Worm (Caenorhabditis elegans) whole organism, dauer: ENCODE data around the gene F54D12.9.

Experiments
- unc-62 ChIP-seq: sonication (generic microtip); optimal IDR thresholded peaks from 2 replicates; lab custom pipeline; 2017; ENCODE audit warnings: missing biosample characterization, missing genetic modification reagents, missing genetic modification characterization

The F54D12.9 gene

ce11 chrII:1381618-1382017 lies at the start of gene F54D12.9:
F54D12.9 (minus strand) TSS chrII:1381718.
- TF ChIP-seq unc-62 = no peak

DNA sequence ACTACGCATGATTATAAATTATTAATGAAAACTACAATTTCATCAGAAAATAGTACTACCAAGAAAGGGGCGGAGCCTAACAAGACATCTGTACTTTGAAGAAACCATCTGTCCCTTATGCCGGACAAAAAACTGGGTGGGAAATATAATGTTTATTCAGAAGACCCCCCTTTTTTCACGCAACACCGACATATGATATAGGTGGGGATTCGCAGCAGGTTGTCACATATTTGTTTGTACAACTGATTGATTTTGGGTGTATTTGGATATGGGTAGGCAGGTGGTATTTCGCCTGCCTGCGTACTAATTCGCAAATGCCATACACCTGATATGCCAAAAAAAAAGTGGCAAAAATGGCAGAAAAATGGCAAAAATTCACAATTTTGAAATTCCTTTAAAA lies 42.1 kb upstream of the F54D12.9 start, which contains the start of gene Y51H7C.10:
Gene Y51H7C.10, minus strand, starts transcription at position 101 of the 400 bp plus-strand sequence.
- no peak for TF ChIP-seq unc-62

ce11 chrII:1420806-1421463 lies 39.4 kb upstream of the F54D12.9 start:
- no peak for TF ChIP-seq unc-62

DNA sequence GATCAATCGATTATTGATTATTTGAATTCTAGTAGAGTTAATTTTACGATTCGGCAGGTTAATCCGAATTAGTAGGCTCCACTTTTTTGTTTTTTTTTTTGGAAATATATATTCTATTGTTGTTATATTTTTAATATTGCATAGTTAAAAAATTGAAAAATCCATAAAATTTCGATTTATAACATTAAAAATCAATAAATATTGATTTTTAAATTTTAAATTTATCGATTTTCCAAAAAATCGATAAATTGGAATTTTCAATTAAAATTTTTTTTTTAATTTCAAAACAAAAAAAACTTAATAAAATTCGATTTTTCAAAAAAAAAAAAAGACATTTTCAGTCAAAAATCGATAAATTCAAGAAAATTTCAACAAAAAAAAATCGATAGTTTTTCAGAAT lies 38.5 kb upstream of the F54D12.9 start:
- TF ChIP-seq unc-62 = no peak

- TF ChIP-seq unc-62 = no peak
Measured at ce11 chrII:1412359-1412907, 30.9 kb upstream of the F54D12.9 start, which contains the start of gene alkb-1. alkb-1 (plus strand) TSS chrII:1412409.

DNA sequence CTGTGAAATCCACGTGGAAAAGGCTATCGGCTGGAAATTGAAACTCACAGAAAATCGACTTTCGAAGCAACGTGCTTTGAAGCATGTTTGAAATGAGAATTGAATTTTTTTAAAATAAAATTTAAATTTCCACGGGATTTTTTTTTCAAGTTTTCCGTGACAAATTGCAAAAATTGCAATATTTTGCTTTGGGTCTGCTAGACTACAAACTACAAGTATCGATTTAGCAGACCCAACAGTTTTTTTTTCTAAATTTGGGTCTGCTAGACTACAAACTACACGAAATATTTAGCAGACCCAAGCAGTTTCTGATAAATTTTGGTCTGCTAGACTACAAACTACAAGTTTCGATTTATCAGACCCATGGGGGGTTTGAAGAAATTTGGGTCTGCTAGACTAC lies 29.9 kb upstream of the F54D12.9 start, which contains the start of gene Y51H7C.9:
Gene Y51H7C.9, minus strand, starts transcription at position 101 of the 400 bp plus-strand sequence.
- TF ChIP-seq unc-62 = no peak

ce11 chrII:1403056-1403455 lies 21.5 kb upstream of the F54D12.9 start, which contains the start of the genes Y51H7C.41 and cogc-4:
Y51H7C.41 (plus strand) TSS chrII:1403321.
cogc-4 (plus strand) TSS chrII:1403441.
- no peak for TF ChIP-seq unc-62

ce11 chrII:1402167-1402619 lies 20.7 kb upstream of the F54D12.9 start, which contains the start of gene Y51H7C.7:
Y51H7C.7 (plus strand) TSS chrII:1402569.
- no peak for TF ChIP-seq unc-62

ce11 chrII:1401474-1401873 lies 20.0 kb upstream of the F54D12.9 start, which contains the start of gene Y51H7C.8:
Y51H7C.8 (plus strand) TSS chrII:1401774.
- no peak for TF ChIP-seq unc-62

ce11 chrII:1400105-1400504 lies 18.6 kb upstream of the F54D12.9 start, which contains the start of gene F54D12.1:
F54D12.1 (plus strand) TSS chrII:1400405.
- no peak for TF ChIP-seq unc-62

ce11 chrII:1398396-1398795 lies 16.9 kb upstream of the F54D12.9 start, which contains the start of gene F54D12.2:
F54D12.2 (plus strand) TSS chrII:1398696.
- no peak for TF ChIP-seq unc-62

- TF ChIP-seq unc-62 = no peak
Measured at ce11 chrII:1397703-1398102, 16.2 kb upstream of the F54D12.9 start, which contains the start of gene F54D12.8. F54D12.8 (minus strand) TSS chrII:1398038.

DNA sequence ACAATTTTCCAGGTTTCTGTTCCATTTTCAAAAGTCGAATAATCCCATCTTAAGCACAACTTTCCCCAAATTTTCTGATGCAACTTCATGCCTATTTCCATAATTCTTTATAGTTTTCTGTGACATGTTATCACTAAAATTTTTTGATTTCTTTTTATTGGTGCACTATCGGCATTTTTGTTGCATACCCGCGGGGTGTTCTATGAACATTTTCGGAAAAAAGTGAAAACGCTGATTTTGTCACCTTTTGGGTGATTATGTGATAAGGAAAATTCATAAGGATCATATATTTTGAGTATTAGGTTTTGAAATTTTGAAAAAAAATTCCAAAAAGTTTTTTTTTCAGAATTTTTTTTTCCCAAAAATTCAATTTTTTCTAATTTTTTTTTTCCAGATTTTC lies 5.0 kb upstream of the F54D12.9 start, which contains the start of gene aat-7:
Gene aat-7, plus strand, starts transcription at position 393 of the 400 bp plus-strand sequence.
- no peak for TF ChIP-seq unc-62

DNA sequence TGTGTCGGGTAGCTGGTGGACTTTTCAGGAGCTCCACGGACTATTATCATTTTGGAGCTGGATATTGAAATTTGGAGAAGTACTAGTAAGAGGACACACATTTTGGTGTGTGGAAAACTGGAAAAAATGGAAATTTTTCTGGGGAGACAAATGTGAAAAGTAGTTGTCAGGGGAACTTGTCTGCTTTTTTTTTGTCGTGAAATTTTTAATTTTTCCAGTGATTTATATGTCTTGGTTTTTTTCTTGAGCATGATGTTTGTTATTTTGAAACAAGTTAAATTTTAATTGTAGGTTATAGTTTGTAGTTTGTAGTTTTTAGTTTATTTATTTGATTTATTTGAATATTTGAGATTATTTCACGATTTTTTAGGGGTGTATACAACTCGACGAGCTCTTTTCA lies 3.8 kb upstream of the F54D12.9 start, which contains the start of gene F54D12.7:
Gene F54D12.7, minus strand, starts transcription at position 101 of the 400 bp plus-strand sequence.
- TF ChIP-seq unc-62 = no peak

ce11 chrII:1378259-1378658 lies 3.3 kb downstream of the F54D12.9 start, which contains the start of gene F54D12.10:
F54D12.10 (minus strand) TSS chrII:1378359.
- no peak for TF ChIP-seq unc-62

ce11 chrII:1376795-1377194 lies 4.7 kb downstream of the F54D12.9 start:
- no peak for TF ChIP-seq unc-62

DNA sequence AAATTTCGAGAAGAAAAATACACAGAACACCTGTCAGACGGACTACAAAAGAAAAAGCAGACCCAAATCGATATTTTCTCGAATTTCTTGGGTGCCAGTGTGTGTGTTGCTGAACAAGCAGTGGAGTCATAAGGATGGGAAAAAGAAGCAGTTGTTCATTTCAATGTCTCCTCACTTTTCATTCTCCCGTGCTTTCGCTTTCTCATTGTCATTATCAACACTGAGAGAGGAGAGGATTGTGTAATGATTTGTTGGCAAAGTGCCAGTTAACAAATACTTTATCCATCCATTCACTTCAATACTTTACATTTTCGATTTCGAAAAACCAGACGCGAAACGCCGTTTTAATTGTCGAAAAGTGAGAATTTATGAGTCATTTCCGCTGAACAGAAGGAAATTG lies 5.9 kb downstream of the F54D12.9 start:
- no peak for TF ChIP-seq unc-62
